ENCODE assay signal across 4 worm cellular contexts in the genomic region with DNA sequence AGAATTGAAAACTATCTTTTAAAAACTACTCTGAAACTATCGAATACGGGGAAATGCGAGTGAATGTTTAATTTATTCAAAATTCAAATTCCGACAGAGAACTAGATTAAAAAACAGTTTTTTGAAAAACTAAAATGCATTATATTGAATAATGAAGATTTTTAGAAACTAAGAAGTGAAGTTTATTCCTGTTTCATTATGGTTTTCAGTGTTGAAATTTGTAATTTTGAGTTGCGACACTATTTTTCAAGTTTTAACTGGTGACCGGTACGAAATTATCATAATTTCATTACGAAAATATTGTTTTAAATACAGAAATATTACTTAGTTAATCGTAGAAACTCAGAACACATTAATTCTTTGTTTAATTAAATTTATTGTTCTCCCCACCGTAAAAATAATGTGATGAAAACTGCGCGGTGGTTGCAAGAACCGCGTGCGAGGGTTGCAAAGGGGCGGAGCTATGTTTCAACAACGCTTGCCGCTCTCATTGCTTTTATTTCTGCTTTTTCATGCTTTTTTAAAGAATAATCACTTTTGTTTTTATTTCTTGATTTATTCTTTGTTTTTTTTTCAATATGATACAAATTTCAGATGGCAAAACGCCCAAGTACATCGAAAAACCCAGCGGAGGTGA.
TF ChIP-seq lines count a peak whose summit lies in the region.

A gene (plus strand): TSS at position 595 of the 637 bp plus-strand sequence.

TF ChIP-seq in whole organism, L2 larva, 48 proteins besides CTCF, POLR2A, EP300 and RAD21 (continued from another document):
- TF ChIP-seq zag-1 (tag; optimal IDR thresholded peaks at IDR 0.05; lab: Kevin White, UChicago) = no peak
- peak; percentile 36 for TF ChIP-seq snpc-4 (tag; optimal IDR thresholded peaks at IDR 0.05; lab: Kevin White, UChicago)
- TF ChIP-seq lin-13 (GFP tag; optimal IDR thresholded peaks at IDR 0.05; lab: Kevin White, UChicago) = peak; percentile 30
- TF ChIP-seq lin-39 (tag; optimal IDR thresholded peaks at IDR 0.05; lab: Kevin White, UChicago) = no peak
- TF ChIP-seq crh-2 (tag; optimal IDR thresholded peaks at IDR 0.05; lab: Kevin White, UChicago) = no peak
- TF ChIP-seq nhr-129 (tag; optimal IDR thresholded peaks at IDR 0.05; lab: Kevin White, UChicago) = no peak
- TF ChIP-seq ama-1 (optimal IDR thresholded peaks at IDR 0.05; lab: Kevin White, UChicago) = peak; percentile 6
- peak; percentile 35 for TF ChIP-seq sma-9 (GFP tag; optimal IDR thresholded peaks at IDR 0.05; lab: Kevin White, UChicago)
- TF ChIP-seq sma-9 (tag; optimal IDR thresholded peaks at IDR 0.05; lab: Kevin White, UChicago) = no peak
- no peak for TF ChIP-seq ztf-11 (tag; optimal IDR thresholded peaks at IDR 0.05; lab: Kevin White, UChicago)
- TF ChIP-seq C34F6.9 (tag; optimal IDR thresholded peaks at IDR 0.05; lab: Kevin White, UChicago) = peak; percentile 22
- TF ChIP-seq ztf-4 (tag; optimal IDR thresholded peaks at IDR 0.05; lab: Kevin White, UChicago) = no peak

TF ChIP-seq in whole organism, L4 larva, 104 proteins besides CTCF, POLR2A, EP300 and RAD21 (continued from another document):
- no peak for TF ChIP-seq nhr-77 (tag; optimal IDR thresholded peaks at IDR 0.05; lab: Kevin White, UChicago)

TF ChIP-seq in whole organism, late embryonic, 69 proteins besides CTCF, POLR2A, EP300 and RAD21 (continued from another document):
- peak; percentile 34 for TF ChIP-seq K09A11.1 (tag; optimal IDR thresholded peaks at IDR 0.05; lab: Kevin White, UChicago; ENCODE audit: insufficient read depth)
- peak; percentile 52 for TF ChIP-seq tbx-2 (tag; optimal IDR thresholded peaks at IDR 0.05; lab: Kevin White, UChicago)
- TF ChIP-seq unc-55 (GFP tag; optimal IDR thresholded peaks at IDR 0.05; lab: Kevin White, UChicago) = no peak
- TF ChIP-seq K02D7.2 (tag; optimal IDR thresholded peaks at IDR 0.05; lab: Kevin White, UChicago) = no peak
- TF ChIP-seq C38D4.7 (GFP tag; optimal IDR thresholded peaks at IDR 0.05; lab: Kevin White, UChicago) = peak; percentile 47
- peak; percentile 49 for TF ChIP-seq ceh-19 (GFP tag; optimal IDR thresholded peaks at IDR 0.05; lab: Kevin White, UChicago)
- TF ChIP-seq eyg-1 (tag; optimal IDR thresholded peaks at IDR 0.05; lab: Kevin White, UChicago) = no peak
- TF ChIP-seq ttx-3 (tag; optimal IDR thresholded peaks at IDR 0.05; lab: Kevin White, UChicago) = peak; percentile 64
- peak; percentile 23 for TF ChIP-seq ceh-2 (tag; optimal IDR thresholded peaks at IDR 0.05; lab: Kevin White, UChicago)
- TF ChIP-seq ceh-48 (tag; optimal IDR thresholded peaks at IDR 0.05; lab: Kevin White, UChicago) = no peak
- TF ChIP-seq nfya-1 (tag; optimal IDR thresholded peaks at IDR 0.05; lab: Kevin White, UChicago) = peak; percentile 57
- TF ChIP-seq ahr-1 (tag; optimal IDR thresholded peaks at IDR 0.05; lab: Kevin White, UChicago) = no peak
- no peak for TF ChIP-seq ceh-6 (GFP tag; optimal IDR thresholded peaks at IDR 0.05; lab: Kevin White, UChicago)
- no peak for TF ChIP-seq syd-9 (tag; optimal IDR thresholded peaks at IDR 0.05; lab: Kevin White, UChicago)
- TF ChIP-seq ceh-34 (tag; optimal IDR thresholded peaks at IDR 0.05; lab: Kevin White, UChicago) = peak; percentile 45
- 0 out of 2 replicates have a peak, but pooled peaks have one; percentile 10 for TF ChIP-seq unc-3 (GFP tag; conservative IDR thresholded peaks at IDR 0.05; lab: Robert Waterston, UW)
- no peak for TF ChIP-seq unc-3 (tag; optimal IDR thresholded peaks at IDR 0.05; lab: Kevin White, UChicago)
- TF ChIP-seq madf-2 (tag; optimal IDR thresholded peaks at IDR 0.05; lab: Kevin White, UChicago) = peak; percentile 20
- no peak for TF ChIP-seq hlh-6 (tag; optimal IDR thresholded peaks at IDR 0.05; lab: Kevin White, UChicago)
- no peak for TF ChIP-seq dmd-4 (tag; optimal IDR thresholded peaks at IDR 0.05; lab: Kevin White, UChicago; ENCODE audit: borderline replicate concordance)
- peak; percentile 10 for TF ChIP-seq fkh-6 (tag; optimal IDR thresholded peaks at IDR 0.05; lab: Kevin White, UChicago)
- no peak for TF ChIP-seq dve-1 (tag; optimal IDR thresholded peaks at IDR 0.05; lab: Kevin White, UChicago)
- TF ChIP-seq fax-1 (tag; optimal IDR thresholded peaks at IDR 0.05; lab: Kevin White, UChicago) = peak; percentile 15
- TF ChIP-seq gmeb-2 (tag; optimal IDR thresholded peaks at IDR 0.05; lab: Kevin White, UChicago) = peak; percentile 27
- peak; percentile 65 for TF ChIP-seq elt-2 (tag; optimal IDR thresholded peaks at IDR 0.05; lab: Kevin White, UChicago)
- peak; percentile 70 for TF ChIP-seq pha-2 (tag; optimal IDR thresholded peaks at IDR 0.05; lab: Kevin White, UChicago)
- TF ChIP-seq nhr-11 (tag; optimal IDR thresholded peaks at IDR 0.05; lab: Kevin White, UChicago) = no peak
- no peak for TF ChIP-seq sdc-2 (tag; optimal IDR thresholded peaks at IDR 0.05; lab: Kevin White, UChicago)

TF ChIP-seq in whole organism, mixed stage, embryonic, 35 proteins besides CTCF, POLR2A, EP300 and RAD21 (continued from another document):
- peak; percentile 65 for TF ChIP-seq mab-5 (tag; optimal IDR thresholded peaks at IDR 0.05; lab: Kevin White, UChicago)
- no peak for TF ChIP-seq flh-1 (GFP tag; optimal IDR thresholded peaks at IDR 0.05; lab: Kevin White, UChicago)
- no peak for TF ChIP-seq zip-8 (tag; optimal IDR thresholded peaks at IDR 0.05; lab: Kevin White, UChicago)
- TF ChIP-seq unc-120 (tag; optimal IDR thresholded peaks at IDR 0.05; lab: Kevin White, UChicago; ENCODE audit: poor library complexity, severe bottlenecking) = peak; percentile 43
- TF ChIP-seq mls-2 (tag; optimal IDR thresholded peaks at IDR 0.05; lab: Kevin White, UChicago) = peak; percentile 85
- no peak for TF ChIP-seq blmp-1 (tag; optimal IDR thresholded peaks at IDR 0.05; lab: Kevin White, UChicago)
- TF ChIP-seq nhr-12 (tag; optimal IDR thresholded peaks at IDR 0.05; lab: Kevin White, UChicago) = no peak
- peak; percentile 49 for TF ChIP-seq sem-2 (GFP tag; optimal IDR thresholded peaks at IDR 0.05; lab: Kevin White, UChicago)
